Worm (Caenorhabditis elegans): ENCODE results near the gene adr-2.
A peak's percentile ranks its signal among the peaks of the same experiment; 100 is the strongest.

adr-2 gene

ce11 chrIII:7229687-7230086, 3.0 kb downstream of the adr-2 start, which contains the start of gene R151.8:
Gene R151.8, minus strand, starts transcription at chrIII:7229787.
- TF ChIP-seq ceh-82 (tag; optimal IDR thresholded peaks at IDR 0.05) (no peak), madf-9 (GFP tag; conservative IDR thresholded peaks at IDR 0.05) (no peak), madf-5 (GFP tag; IDR thresholded peaks at IDR 0.05) (no peak), mxl-2 (GFP tag; conservative IDR thresholded peaks at IDR 0.05) (no peak), mdt-29 (GFP tag; IDR thresholded peaks at IDR 0.05) (no peak), lin-15B (tag; optimal IDR thresholded peaks at IDR 0.05) (no peak), nhr-28 (tag; optimal IDR thresholded peaks at IDR 0.05) (no peak), lir-3 (tag; optimal IDR thresholded peaks at IDR 0.05) (no peak), fos-1 (tag; optimal IDR thresholded peaks at IDR 0.05) (no peak), lin-1 (GFP tag; IDR thresholded peaks at IDR 0.05) (no peak), F49E8.2 (tag; optimal IDR thresholded peaks at IDR 0.05; ENCODE audit: borderline replicate concordance) (no peak), hif-1 (tag; optimal IDR thresholded peaks at IDR 0.05) (no peak), F10B5.3 (tag; optimal IDR thresholded peaks at IDR 0.05) (no peak), dmd-8 (GFP tag; IDR thresholded peaks at IDR 0.05) (no peak), skn-1 (tag; optimal IDR thresholded peaks at IDR 0.05) (no peak)

- TF ChIP-seq zag-1 (tag; optimal IDR thresholded peaks at IDR 0.05) (no peak), lin-13 (GFP tag; optimal IDR thresholded peaks at IDR 0.05) (no peak), daf-12 (tag; optimal IDR thresholded peaks at IDR 0.05) (no peak), tra-1 (GFP tag; IDR thresholded peaks at IDR 0.05) (no peak), dpl-1 (GFP tag; optimal IDR thresholded peaks at IDR 0.05) (no peak), fos-1 (tag; optimal IDR thresholded peaks at IDR 0.05) (no peak), nhr-48 (tag; optimal IDR thresholded peaks at IDR 0.05) (no peak), F26F4.8 (GFP tag; conservative IDR thresholded peaks at IDR 0.05) (no peak), hlh-30 (tag; optimal IDR thresholded peaks at IDR 0.05; ENCODE audit: insufficient read depth) (no peak), nhr-102 (tag; optimal IDR thresholded peaks at IDR 0.05) (no peak), mdt-29 (GFP tag; IDR thresholded peaks at IDR 0.05) (no peak), duxl-1 (tag; optimal IDR thresholded peaks at IDR 0.05; ENCODE audit: poor library complexity) (no peak), hif-1 (tag; optimal IDR thresholded peaks at IDR 0.05) (no peak), lsy-2 (tag; optimal IDR thresholded peaks at IDR 0.05) (no peak), nhr-25 (tag; optimal IDR thresholded peaks at IDR 0.05; ENCODE audit: borderline replicate concordance, insufficient read depth) (no peak), dmd-6 (GFP tag; IDR thresholded peaks at IDR 0.05) (no peak), tag-97 (GFP tag; IDR thresholded peaks at IDR 0.05) (no peak)
Observed at ce11 chrIII:7226607-7227006, 6.1 kb downstream of the adr-2 start, which contains the start of gene hsp-75. Gene hsp-75, minus strand, starts transcription at chrIII:7226707.

- TF ChIP-seq daf-12 (tag; optimal IDR thresholded peaks at IDR 0.05) (no peak), pqm-1 (tag; optimal IDR thresholded peaks at IDR 0.05) (no peak), dmd-6 (GFP tag; IDR thresholded peaks at IDR 0.05) (no peak), F10B5.3 (tag; optimal IDR thresholded peaks at IDR 0.05) (no peak), fkh-10 (GFP tag; optimal IDR thresholded peaks at IDR 0.05) (no peak), hlh-11 (tag; optimal IDR thresholded peaks at IDR 0.05) (no peak), daf-19 (GFP tag; conservative IDR thresholded peaks at IDR 0.05) (no peak), mxl-3 (GFP tag; optimal IDR thresholded peaks at IDR 0.05) (no peak)
Observed at ce11 chrIII:7223029-7223428, 9.7 kb downstream of the adr-2 start, which contains the start of gene der-2. Gene der-2, minus strand, starts transcription at chrIII:7223129.

- no peak for TF ChIP-seq nhr-25 (tag; optimal IDR thresholded peaks at IDR 0.05; ENCODE audit: borderline replicate concordance, insufficient read depth)
- peak; percentile 65 for TF ChIP-seq R02D3.7 (tag; optimal IDR thresholded peaks at IDR 0.05)
- no peak for TF ChIP-seq hif-1 (tag; optimal IDR thresholded peaks at IDR 0.05)
- TF ChIP-seq pha-4 (GFP tag; IDR thresholded peaks at IDR 0.05) = no peak
- TF ChIP-seq pha-4 (tag; optimal IDR thresholded peaks at IDR 0.05) = no peak
- peak in 1 of 2 experiments; percentile 52 for TF ChIP-seq lsy-2 (tag; optimal IDR thresholded peaks at IDR 0.05)
- peak; percentile 23 for TF ChIP-seq nhr-102 (tag; optimal IDR thresholded peaks at IDR 0.05)
- TF ChIP-seq zfp-3 (GFP tag; conservative IDR thresholded peaks at IDR 0.05) = no peak
- no peak for TF ChIP-seq daf-16 (GFP tag; optimal IDR thresholded peaks at IDR 0.05)
- peak; percentile 1 for TF ChIP-seq daf-16 (tag; optimal IDR thresholded peaks at IDR 0.05)
- peak; percentile 16 for TF ChIP-seq duxl-1 (tag; optimal IDR thresholded peaks at IDR 0.05; ENCODE audit: poor library complexity)
Observed at ce11 chrIII:7221103-7221502, 11.6 kb downstream of the adr-2 start.

Data from whole organism, L4 larva.